Worm (Caenorhabditis elegans): ENCODE data around the gene F25B5.6.

Gene F25B5.6

DNA sequence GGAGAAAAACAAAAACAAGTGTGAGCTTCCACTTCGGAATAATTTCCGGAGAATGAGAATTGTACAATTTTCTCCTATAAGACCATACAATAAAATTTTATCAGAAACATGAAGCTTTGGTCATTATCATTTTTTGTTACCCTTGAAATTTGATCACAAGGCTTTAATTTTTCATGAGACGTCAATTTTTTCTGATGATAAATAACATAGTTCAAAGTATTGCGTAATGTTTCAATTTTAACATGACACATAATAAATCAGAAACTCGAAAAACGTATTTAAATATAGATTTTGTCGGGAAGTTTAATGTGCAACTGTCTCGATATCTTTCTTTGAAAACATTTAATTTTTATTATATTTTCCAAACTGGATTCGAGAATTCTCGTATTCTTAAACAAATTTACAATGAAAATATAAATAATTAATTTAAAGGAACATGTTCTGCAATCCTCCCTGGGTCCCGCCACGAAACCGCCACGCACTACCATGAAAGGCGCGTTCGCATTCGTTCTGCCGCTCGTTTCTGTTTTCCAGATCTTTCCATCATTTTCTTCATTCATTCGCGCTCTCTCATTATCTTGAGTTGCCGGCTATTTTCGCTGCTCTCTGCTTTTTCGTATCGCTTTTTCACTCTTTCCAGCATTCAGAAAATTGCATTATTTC, 9.6 kb downstream of the F25B5.6 start:
- TF ChIP-seq lin-54 (GFP tag; optimal IDR thresholded peaks at IDR 0.05) (peak; percentile 75), F57A8.1 (GFP tag; optimal IDR thresholded peaks at IDR 0.05) (no peak), ceh-27 (GFP tag; optimal IDR thresholded peaks at IDR 0.05) (no peak), egl-44 (GFP tag; IDR thresholded peaks at IDR 0.05) (no peak), K12H6.12 (tag; optimal IDR thresholded peaks at IDR 0.05) (no peak), bed-1 (GFP tag; IDR thresholded peaks at IDR 0.05) (no peak), C06A6.2 (GFP tag; conservative IDR thresholded peaks at IDR 0.05) (no peak), nhr-27 (tag; optimal IDR thresholded peaks at IDR 0.05) (no peak), Y56A3A.18 (GFP tag; IDR thresholded peaks at IDR 0.05) (no peak), F37B4.10 (GFP tag; IDR thresholded peaks at IDR 0.05) (no peak), chd-7 (tag; optimal IDR thresholded peaks at IDR 0.05) (no peak), Y67H2A.10 (GFP tag; conservative IDR thresholded peaks at IDR 0.05) (peak; percentile 71), efl-1 (GFP tag; optimal IDR thresholded peaks at IDR 0.05) (peak; percentile 93), hmg-20 (GFP tag; IDR thresholded peaks at IDR 0.05) (no peak), nfya-1 (tag; optimal IDR thresholded peaks at IDR 0.05; ENCODE audit: borderline replicate concordance, insufficient read depth) (no peak), rec-8 (tag; optimal IDR thresholded peaks at IDR 0.05) (no peak), cebp-2 (GFP tag; IDR thresholded peaks at IDR 0.05) (no peak), D2030.7 (GFP tag; IDR thresholded peaks at IDR 0.05) (peak; percentile 88), ama-1 (optimal IDR thresholded peaks at IDR 0.05) (no peak), ama-1 (GFP tag; optimal IDR thresholded peaks at IDR 0.05) (no peak), nhr-80 (tag; optimal IDR thresholded peaks at IDR 0.05) (peak; percentile 46), Y53G8AR.9 (GFP tag; conservative IDR thresholded peaks at IDR 0.05) (0 out of 2 replicates have a peak, but pooled peaks have one; percentile 14), fkh-3 (tag; optimal IDR thresholded peaks at IDR 0.05) (no peak), cebp-1 (GFP tag; IDR thresholded peaks at IDR 0.05) (peak; percentile 64; the same call in 1 of the 2 replicates), cebp-1 (tag; optimal IDR thresholded peaks at IDR 0.05) (no peak), K11D2.4 (GFP tag; IDR thresholded peaks at IDR 0.05) (no peak), pbrm-1 (GFP tag; IDR thresholded peaks at IDR 0.05) (peak; percentile 53), ZK185.1 (tag; optimal IDR thresholded peaks at IDR 0.05; ENCODE audit: poor library complexity, severe bottlenecking) (no peak), dpl-1 (GFP tag; optimal IDR thresholded peaks at IDR 0.05) (peak; percentile 75), tlf-1 (GFP tag; optimal IDR thresholded peaks at IDR 0.05) (peak; percentile 70), ets-4 (GFP tag; optimal IDR thresholded peaks at IDR 0.05) (no peak), ceh-91 (GFP tag; IDR thresholded peaks at IDR 0.05) (peak; percentile 93), attf-3 (GFP tag; conservative IDR thresholded peaks at IDR 0.05) (no peak), zim-3 (tag; optimal IDR thresholded peaks at IDR 0.05) (no peak), ztf-28 (GFP tag; IDR thresholded peaks at IDR 0.05) (no peak), lag-1 (GFP tag; IDR thresholded peaks at IDR 0.05) (no peak), ztf-6 (GFP tag; IDR thresholded peaks at IDR 0.05) (no peak), Y53F4B.3 (GFP tag; IDR thresholded peaks at IDR 0.05) (no peak), snpc-1.1 (tag; optimal IDR thresholded peaks at IDR 0.05; ENCODE audit: insufficient read depth) (no peak), sdz-38 (tag; optimal IDR thresholded peaks at IDR 0.05) (no peak), C17E4.6 (GFP tag; IDR thresholded peaks at IDR 0.05) (0 out of 2 replicates have a peak, but pooled peaks have one; percentile 29), attf-6 (GFP tag; IDR thresholded peaks at IDR 0.05) (no peak), unc-130 (GFP tag; optimal IDR thresholded peaks at IDR 0.05) (peak; percentile 75), tbp1 (GFP tag; optimal IDR thresholded peaks at IDR 0.05) (no peak), zfh-2 (GFP tag; conservative IDR thresholded peaks at IDR 0.05) (no peak), B0336.3 (GFP tag; IDR thresholded peaks at IDR 0.05) (peak; percentile 44), gei-17 (GFP tag; optimal IDR thresholded peaks at IDR 0.05) (no peak), ceh-40 (GFP tag; IDR thresholded peaks at IDR 0.05) (no peak), ztf-18 (tag; optimal IDR thresholded peaks at IDR 0.05) (no peak)
